Fruit fly (Drosophila melanogaster): Measurements from ENCODE around the gene Tlk.

Gene Tlk

dm6 chrX:3682483-3682813 is 37.4 kb upstream of the Tlk start:
- TF ChIP-seq CG8478 (optimal IDR thresholded peaks at IDR 0.05) (no peak), CTCF (optimal IDR thresholded peaks at IDR 0.05) (no peak)

DNA sequence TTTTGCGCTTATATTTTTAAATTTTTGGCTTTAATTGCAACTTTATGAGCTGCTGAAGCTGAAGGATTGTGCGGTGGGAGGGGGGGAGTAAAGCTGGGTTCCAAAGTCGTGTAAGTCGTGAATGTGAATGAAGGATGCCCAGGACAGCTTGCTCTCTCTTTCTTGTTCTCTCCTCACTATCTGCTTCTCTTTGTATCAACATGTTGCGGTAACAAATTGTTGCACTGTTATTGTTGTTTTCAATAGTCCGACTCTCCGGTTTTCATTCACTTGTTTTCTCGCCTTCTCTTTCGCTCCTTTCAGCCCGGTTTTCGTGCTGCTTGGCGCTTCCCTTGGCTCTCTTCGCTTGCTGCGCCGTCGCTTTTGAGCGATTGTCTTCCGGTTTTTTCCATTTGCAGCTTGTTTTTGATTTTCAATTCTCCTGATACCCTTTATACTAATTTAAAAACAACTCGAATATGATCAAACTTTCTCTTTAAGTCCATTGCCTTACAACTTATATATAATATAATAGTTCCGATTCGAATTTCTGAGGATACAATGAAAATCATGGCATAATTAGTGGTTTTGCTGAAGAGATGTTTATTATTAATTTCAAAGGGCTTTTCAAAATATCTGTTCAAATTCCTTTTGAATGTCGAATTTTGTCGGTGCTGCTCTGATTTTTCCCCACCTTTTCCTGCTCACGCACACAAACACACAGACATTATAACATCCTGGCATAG is 34.8 kb upstream of the Tlk start:
- TF ChIP-seq CG8478 (optimal IDR thresholded peaks at IDR 0.05) (no peak), CTCF (optimal IDR thresholded peaks at IDR 0.05) (no peak)

dm6 chrX:3685534-3685922 is 34.3 kb upstream of the Tlk start:
- TF ChIP-seq CG8478 (optimal IDR thresholded peaks at IDR 0.05) = no peak
- no peak for TF ChIP-seq CTCF (optimal IDR thresholded peaks at IDR 0.05)

DNA sequence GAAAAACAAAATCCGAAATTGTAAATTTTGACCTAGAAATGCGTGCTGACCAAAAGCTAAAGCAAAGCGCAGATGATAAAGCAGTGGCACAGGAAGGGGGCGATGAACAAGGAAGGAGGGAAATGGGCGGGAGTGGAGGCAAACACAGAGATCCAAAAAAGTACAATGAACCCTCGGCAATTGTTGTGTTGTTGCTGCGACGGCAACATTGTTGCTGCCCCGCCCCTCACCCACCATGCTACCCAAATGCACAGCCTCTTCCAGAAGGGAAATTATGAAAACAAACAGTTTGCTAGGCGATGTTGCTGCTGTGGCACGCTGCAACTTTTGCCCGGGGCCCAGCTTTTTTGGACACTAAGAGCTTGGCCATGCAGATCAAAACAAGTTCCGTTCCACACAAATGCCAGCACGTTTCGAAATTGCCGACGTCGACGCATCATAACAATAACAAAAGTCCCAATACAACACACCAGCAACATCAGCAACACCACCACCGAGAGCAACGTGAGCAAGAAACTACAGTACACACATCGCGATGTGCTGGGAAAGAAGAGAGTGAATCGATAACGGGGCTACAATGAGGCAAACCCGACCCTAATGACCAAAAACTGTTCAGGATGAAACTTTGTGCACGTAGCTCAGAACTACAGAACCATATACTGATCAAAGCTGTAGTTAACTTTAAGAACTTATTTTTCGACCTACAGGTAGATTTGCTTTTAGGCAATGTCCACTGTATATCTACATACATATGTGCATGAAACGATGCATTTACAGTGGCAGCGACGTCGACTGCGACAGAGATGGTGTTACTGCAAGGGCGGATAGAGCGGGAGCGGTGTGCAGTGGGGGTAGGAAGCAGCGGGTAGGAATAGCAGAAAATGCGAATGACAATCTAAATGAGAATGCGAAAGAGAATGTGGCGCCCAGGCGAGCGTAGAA is 33.1 kb upstream of the Tlk start:
- TF ChIP-seq CG8478 (optimal IDR thresholded peaks at IDR 0.05) = no peak
- TF ChIP-seq CTCF (optimal IDR thresholded peaks at IDR 0.05) = no peak

DNA sequence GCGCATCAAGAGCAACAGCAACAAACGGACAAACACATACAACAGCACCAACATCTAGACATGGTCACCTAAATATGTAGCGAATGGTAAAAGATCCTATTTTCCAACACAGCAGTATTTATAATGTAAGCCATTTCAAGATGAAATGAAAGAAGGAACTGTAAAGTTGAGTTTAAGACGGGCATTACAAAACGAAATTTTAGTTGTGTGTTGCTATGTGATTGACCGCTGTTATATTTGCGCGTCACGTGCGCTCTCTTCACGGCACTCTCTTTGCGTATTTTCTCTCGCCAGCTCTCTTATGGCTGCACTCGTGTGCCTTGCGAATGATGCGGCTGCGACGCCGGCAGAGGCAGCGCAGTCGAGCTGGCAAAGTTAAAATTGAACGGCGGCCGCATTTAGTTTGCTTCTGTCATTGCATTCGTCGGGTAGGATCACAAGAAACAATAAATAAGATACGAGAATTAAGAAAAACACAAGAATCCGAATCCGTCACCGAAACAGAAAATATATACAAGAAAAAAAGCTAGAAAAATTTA is 31.9 kb upstream of the Tlk start:
- TF ChIP-seq CG8478 (optimal IDR thresholded peaks at IDR 0.05) (no peak), CTCF (optimal IDR thresholded peaks at IDR 0.05) (no peak)

- no peak for TF ChIP-seq CG8478 (optimal IDR thresholded peaks at IDR 0.05)
- TF ChIP-seq CTCF (optimal IDR thresholded peaks at IDR 0.05) = no peak
Measured at dm6 chrX:3688576-3688975, 31.2 kb upstream of the Tlk start.

DNA sequence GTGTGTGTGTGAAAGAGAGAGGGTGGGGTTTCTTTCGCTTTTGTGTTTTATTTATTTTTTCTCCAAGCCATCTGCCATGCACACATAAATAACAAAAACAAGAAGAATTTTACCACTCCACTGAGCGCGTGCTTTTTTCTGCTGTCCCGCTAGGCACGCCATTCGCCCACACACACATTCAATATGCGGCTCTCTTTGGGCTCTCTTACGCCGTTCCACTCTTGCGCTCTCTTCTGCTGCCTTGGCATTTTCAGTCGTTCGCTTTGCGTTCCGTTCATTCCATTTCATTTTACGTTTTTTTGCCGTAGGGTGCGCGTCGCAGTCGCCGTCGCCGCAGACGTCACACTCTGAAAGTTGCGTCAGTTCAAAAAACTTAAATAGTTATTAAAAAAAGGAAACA is 30.7 kb upstream of the Tlk start:
- no peak for TF ChIP-seq CG8478 (optimal IDR thresholded peaks at IDR 0.05)
- TF ChIP-seq CTCF (optimal IDR thresholded peaks at IDR 0.05) = no peak

DNA sequence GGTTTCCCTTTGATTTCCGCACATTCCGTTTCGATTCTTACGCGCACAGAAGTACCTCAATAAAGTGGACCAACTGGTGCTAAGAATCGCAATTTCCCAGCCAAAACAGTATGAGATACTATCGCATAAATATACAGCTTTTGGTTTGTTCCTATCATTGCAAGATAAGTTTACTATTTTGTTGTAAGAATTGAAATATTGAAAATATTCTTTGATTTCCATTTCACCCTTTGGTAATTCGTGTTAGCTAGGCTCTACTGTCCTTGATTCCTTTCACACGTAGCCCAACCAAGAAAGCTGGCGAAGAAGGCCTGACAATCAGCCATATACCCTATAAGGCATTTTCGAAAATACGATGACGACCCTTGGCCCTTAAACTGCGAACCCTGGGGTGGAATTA is 29.2 kb upstream of the Tlk start:
- TF ChIP-seq CG8478 (optimal IDR thresholded peaks at IDR 0.05) = no peak
- no peak for TF ChIP-seq CTCF (optimal IDR thresholded peaks at IDR 0.05)

- TF ChIP-seq CG8478 (optimal IDR thresholded peaks at IDR 0.05) (no peak), CTCF (optimal IDR thresholded peaks at IDR 0.05) (no peak)
Measured at dm6 chrX:3691623-3692553, 27.9 kb upstream of the Tlk start.

- TF ChIP-seq CG8478 (optimal IDR thresholded peaks at IDR 0.05) = no peak
- no peak for TF ChIP-seq CTCF (optimal IDR thresholded peaks at IDR 0.05)
Measured at dm6 chrX:3693989-3694769, 25.6 kb upstream of the Tlk start.

dm6 chrX:3694770-3695145 is 25.0 kb upstream of the Tlk start:
- TF ChIP-seq CG8478 (optimal IDR thresholded peaks at IDR 0.05) = no peak
- TF ChIP-seq CTCF (optimal IDR thresholded peaks at IDR 0.05) = no peak

DNA sequence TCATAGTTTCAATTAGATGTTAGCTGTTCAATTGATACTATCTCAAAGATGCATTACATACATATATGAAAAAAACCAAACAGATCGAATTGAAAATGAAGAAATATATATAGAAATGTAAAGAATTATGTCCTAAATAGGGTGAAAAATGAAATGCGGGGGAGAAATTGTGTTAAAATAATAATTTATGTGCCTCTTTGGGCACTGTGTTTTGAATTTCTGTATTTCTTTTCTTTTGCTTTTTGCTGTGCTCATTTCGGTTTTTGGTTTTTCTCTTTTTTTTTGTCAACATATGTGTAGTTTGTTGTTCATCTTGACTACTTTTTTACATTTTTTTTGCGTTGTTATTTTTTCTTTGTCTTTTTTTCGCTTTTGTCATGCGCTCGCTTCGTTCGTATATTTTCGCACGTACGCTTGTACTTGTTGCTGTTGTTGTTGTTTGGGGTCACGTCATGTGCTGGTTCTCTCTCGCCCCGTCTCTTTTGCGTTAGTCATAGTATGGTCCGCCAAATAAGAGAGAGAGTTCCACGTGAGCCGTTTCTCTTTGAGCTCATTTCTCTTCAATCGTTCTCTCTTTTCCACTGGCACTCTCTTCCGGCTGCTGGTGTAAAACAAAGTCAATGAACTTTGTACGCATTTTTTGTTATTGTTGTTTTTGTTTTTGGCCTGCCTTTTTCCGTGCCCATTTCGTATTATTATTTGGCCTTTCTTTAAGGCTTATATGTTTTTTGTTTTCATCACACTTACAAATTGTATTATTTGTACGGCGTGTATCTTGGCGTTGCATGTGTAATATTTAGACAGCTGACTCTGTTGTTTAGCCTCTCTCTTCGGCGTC is 24.4 kb upstream of the Tlk start:
- TF ChIP-seq CTCF (optimal IDR thresholded peaks at IDR 0.05) (no peak), CG8478 (optimal IDR thresholded peaks at IDR 0.05) (no peak)

- no peak for TF ChIP-seq CTCF (optimal IDR thresholded peaks at IDR 0.05)
- no peak for TF ChIP-seq CG8478 (optimal IDR thresholded peaks at IDR 0.05)
Measured at dm6 chrX:3696540-3697206, 23.1 kb upstream of the Tlk start.

All from S2 (cell line).